Fruit fly (Drosophila melanogaster) whole organism, pupa: ENCODE results near the gene FucT6.

Experiments used
- CG14655 ChIP-seq: fragments of 200-800 bp; sonication (Bioruptor generic); optimal IDR thresholded peaks from 3 replicates; lab custom pipeline; 2017; ENCODE audit warnings: mild to moderate bottlenecking, missing biosample characterization, missing genetic modification reagents, missing genetic modification characterization
- CG32121 ChIP-seq: fragments of 200-800 bp; sonication (Bioruptor generic); IDR thresholded peaks from 2 replicates; pipeline ENCODE4 v1.3.6; 2022; ENCODE audit warnings: missing biosample characterization, missing genetic modification characterization
- CG9948 ChIP-seq: fragments of 200-800 bp; sonication (Bioruptor generic); optimal IDR thresholded peaks from 2 replicates; lab custom pipeline; 2018; ENCODE audit warnings: missing biosample characterization, mild to moderate bottlenecking, missing genetic modification characterization, moderate library complexity
- Pif1A ChIP-seq: fragments of 200-800 bp; sonication (Bioruptor generic); optimal IDR thresholded peaks from 3 replicates; lab custom pipeline; 2016; ENCODE audit warnings: missing biosample characterization, missing genetic modification characterization
- Snoo ChIP-seq: fragments of 200-800 bp; sonication (Bioruptor generic); optimal IDR thresholded peaks from 3 replicates; lab custom pipeline; 2017; ENCODE audit warnings: missing biosample characterization, mild to moderate bottlenecking, missing genetic modification characterization, inconsistent platforms
- fd96Ca ChIP-seq: fragments of 200-800 bp; sonication (Bioruptor generic); IDR thresholded peaks from 3 replicates; pipeline ENCODE4 v1.3.6; 2022; ENCODE audit warnings: missing biosample characterization, missing genetic modification characterization
- gl ChIP-seq: fragments of 200-800 bp; sonication (Bioruptor generic); optimal IDR thresholded peaks from 2 replicates; lab custom pipeline; 2018; ENCODE audit warnings: missing biosample characterization, mild to moderate bottlenecking, missing genetic modification characterization
- rn ChIP-seq: fragments of 200-800 bp; sonication (Bioruptor generic); IDR thresholded peaks from 2 replicates; pipeline ENCODE4 v1.3.6; 2022; ENCODE audit warnings: missing biosample characterization, missing genetic modification characterization

dm6 chrX:11686675-11687074, 23.1 kb downstream of the FucT6 start:
- TF ChIP-seq CG14655 (GFP tag; lab: Kevin White, UChicago): no peak
- no peak for TF ChIP-seq gl (tag; lab: Kevin White, UChicago)
- no peak for TF ChIP-seq CG32121
- TF ChIP-seq rn (GFP tag; lab: Robert Waterston, UW): no peak
- no peak for TF ChIP-seq CG9948 (tag; lab: Kevin White, UChicago)
- no peak for TF ChIP-seq fd96Ca
- TF ChIP-seq Snoo (tag; lab: Kevin White, UChicago): no peak
- no peak for TF ChIP-seq Pif1A (GFP tag; lab: Kevin White, UChicago)
